Fruit fly (Drosophila melanogaster): ENCODE results near the gene CG33177.

Gene CG33177

dm6 chrX:15043013-15043699 is 38.0 kb upstream of the CG33177 start (continued):
- TF ChIP-seq Dip3 (GFP tag; optimal IDR thresholded peaks at IDR 0.05) (peak; percentile 15), lmd (GFP tag; IDR thresholded peaks at IDR 0.05) (no peak), CG10209 (GFP tag; optimal IDR thresholded peaks at IDR 0.05) (peak; percentile 92), CG6765 (GFP tag; optimal IDR thresholded peaks at IDR 0.05) (peak; percentile 80), Pdp1 (GFP tag; optimal IDR thresholded peaks at IDR 0.05) (peak; percentile 45 to 77), Aef1 (GFP tag; IDR thresholded peaks at IDR 0.05) (no peak; the same call in 2 of the 3 replicates), phol (tag; optimal IDR thresholded peaks at IDR 0.05) (no peak), CG12071 (GFP tag; optimal IDR thresholded peaks at IDR 0.05) (peak; percentile 95), CG11456 (GFP tag; IDR thresholded peaks at IDR 0.05) (peak; percentile 68; the same call in 2 of the 3 replicates), tx (GFP tag; optimal IDR thresholded peaks at IDR 0.05) (no peak), D19A (tag; optimal IDR thresholded peaks at IDR 0.05) (peak; percentile 51), Sry-δ (GFP tag; optimal IDR thresholded peaks at IDR 0.05) (peak; percentile 42), vnd (GFP tag; IDR thresholded peaks at IDR 0.05; ENCODE audit: partially characterized antibody) (no peak), fd64A (GFP tag; optimal IDR thresholded peaks at IDR 0.05) (peak; percentile 97), Doc2 (GFP tag; IDR thresholded peaks at IDR 0.05) (no peak), Dek (tag; optimal IDR thresholded peaks at IDR 0.05) (peak; percentile 52), gcm (GFP tag; optimal IDR thresholded peaks at IDR 0.05) (peak; percentile 87), luna (GFP tag; optimal IDR thresholded peaks at IDR 0.05) (no peak), hb (GFP tag; IDR thresholded peaks at IDR 0.05; ENCODE audit: partially characterized antibody) (no peak), lilli (GFP tag; optimal IDR thresholded peaks at IDR 0.05) (no peak), kni (GFP tag; optimal IDR thresholded peaks at IDR 0.05) (peak; percentile 97), Mrtf (GFP tag; IDR thresholded peaks at IDR 0.05) (peak; percentile 47; the same call in 2 of the 3 replicates), D (optimal IDR thresholded peaks at IDR 0.05) (no peak), D (GFP tag; optimal IDR thresholded peaks at IDR 0.05) (peak; percentile 93), CG7928 (GFP tag; optimal IDR thresholded peaks at IDR 0.05) (peak; percentile 61), CG3065 (GFP tag; optimal IDR thresholded peaks at IDR 0.05) (peak; percentile 16), CG2712 (tag; optimal IDR thresholded peaks at IDR 0.05) (peak; percentile 64), kay (GFP tag; optimal IDR thresholded peaks at IDR 0.05) (peak; percentile 77), Abd-B (GFP tag; optimal IDR thresholded peaks at IDR 0.05) (no peak), klu (GFP tag; IDR thresholded peaks at IDR 0.05) (no peak), CG10654 (GFP tag; optimal IDR thresholded peaks at IDR 0.05) (peak; percentile 83), CG17359 (tag; optimal IDR thresholded peaks at IDR 0.05) (peak; percentile 94), CG6683 (GFP tag; optimal IDR thresholded peaks at IDR 0.05) (peak; percentile 76), sima (GFP tag; optimal IDR thresholded peaks at IDR 0.05) (peak; percentile 50), Fer3 (tag; optimal IDR thresholded peaks at IDR 0.05) (peak; percentile 84), pita (GFP tag; optimal IDR thresholded peaks at IDR 0.05) (no peak), CG3838 (GFP tag; optimal IDR thresholded peaks at IDR 0.05) (peak; percentile 78), CG12236 (GFP tag; optimal IDR thresholded peaks at IDR 0.05) (peak; percentile 90), stc (GFP tag; IDR thresholded peaks at IDR 0.05) (peak; percentile 87), salm (tag; optimal IDR thresholded peaks at IDR 0.05) (peak; percentile 84), HLH4C (GFP tag; IDR thresholded peaks at IDR 0.05; ENCODE audit: partially characterized antibody) (no peak), bcd (GFP tag; optimal IDR thresholded peaks at IDR 0.05) (peak; percentile 79), CG12744 (GFP tag; optimal IDR thresholded peaks at IDR 0.05) (peak; percentile 75), ranshi (GFP tag; IDR thresholded peaks at IDR 0.05) (peak; percentile 74; the same call in 1 of the 2 replicates), Rfx (GFP tag; IDR thresholded peaks at IDR 0.05) (peak; percentile 54; the same call in 1 of the 2 replicates), CG18262 (tag; optimal IDR thresholded peaks at IDR 0.05) (peak; percentile 66), Sry-β (GFP tag; optimal IDR thresholded peaks at IDR 0.05) (no peak), sna (GFP tag; IDR thresholded peaks at IDR 0.05; ENCODE audit: partially characterized antibody) (no peak), CG9727 (GFP tag; optimal IDR thresholded peaks at IDR 0.05) (peak; percentile 79)

Measured in whole organism, embryonic.